Fruit fly (Drosophila melanogaster) whole organism: ENCODE data around the gene CG3534.

Experiments used
- CG8478 ChIP-seq: fragments of >200 bp; optimal IDR thresholded peaks from 2 replicates; lab custom pipeline; 2018; ENCODE audit warnings: inconsistent platforms
- EcR ChIP-seq, 2 experiments: fragments of >200 bp; optimal IDR thresholded peaks; 2 replicates each; lab custom pipeline; 2017; ENCODE audit warnings: missing biosample characterization in 2 of 2, missing genetic modification characterization in 2 of 2, missing genetic modification reagents in 2 of 2
- psq ChIP-seq: fragments of >200 bp; optimal IDR thresholded peaks from 2 replicates; lab custom pipeline; 2017
- usp ChIP-seq: fragments of >200 bp; optimal IDR thresholded peaks from 2 replicates; lab custom pipeline; 2017; ENCODE audit warnings: missing biosample characterization, missing genetic modification characterization, mixed read lengths

DNA sequence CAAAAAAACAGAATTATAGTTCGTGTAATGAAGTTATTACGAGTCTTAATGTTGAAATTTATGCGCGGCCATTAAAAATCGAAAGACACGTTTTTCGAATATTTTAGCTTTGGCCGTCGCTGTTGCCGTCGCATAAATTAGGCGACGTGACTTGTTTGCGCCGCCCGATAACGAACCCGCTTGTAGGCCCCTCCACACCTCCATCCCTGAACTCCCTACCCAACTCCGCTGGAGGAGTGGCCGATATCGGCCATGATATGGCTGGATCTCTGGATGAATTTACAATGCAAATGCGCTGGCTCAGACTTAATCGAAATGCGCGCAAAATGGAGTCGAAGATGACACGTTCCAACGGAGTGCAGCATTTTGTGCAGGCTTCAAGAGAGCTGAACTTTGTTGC is 41.8 kb upstream of the CG3534 start:
- TF ChIP-seq psq (lab: Kevin White, UChicago) (no peak), CG8478 (lab: Kevin White, UChicago) (no peak), EcR (GFP tag; optimal IDR thresholded peaks at IDR 0.05; lab: Kevin White, UChicago) (no peak), usp (GFP tag; lab: Kevin White, UChicago) (no peak)
